Worm (Caenorhabditis elegans) whole organism, L1 larva: ENCODE data around the gene fbxc-31.
A peak's percentile ranks its signal among the peaks of the same experiment; 100 is the strongest.

Source experiments
- C16A3.4 ChIP-seq: fragments of 150-350 bp; optimal IDR thresholded peaks from 2 replicates; lab custom pipeline; 2014; ENCODE audit warnings: missing biosample characterization, missing genetic modification characterization
- C34B4.2 ChIP-seq: sonication (generic microtip); optimal IDR thresholded peaks from 2 replicates; lab custom pipeline; 2017; ENCODE audit warnings: mild to moderate bottlenecking, missing genetic modification characterization, missing compliant biosample characterization
- F16B12.6 ChIP-seq: fragments of 150-350 bp; optimal IDR thresholded peaks from 2 replicates; lab custom pipeline; 2014; ENCODE audit warnings: missing biosample characterization, missing genetic modification characterization
- aha-1 ChIP-seq: fragments of 150-350 bp; optimal IDR thresholded peaks from 2 replicates; lab custom pipeline; 2014; ENCODE audit warnings: missing biosample characterization, missing genetic modification characterization
- alr-1 ChIP-seq: fragments of 200-800 bp; sonication (Bioruptor generic); optimal IDR thresholded peaks from 2 replicates; lab custom pipeline; 2018; ENCODE audit warnings: borderline replicate concordance, mild to moderate bottlenecking, missing genetic modification characterization, missing compliant biosample characterization
- aly-2 ChIP-seq: fragments of 150-350 bp; optimal IDR thresholded peaks from 2 replicates; lab custom pipeline; 2014; ENCODE audit warnings: missing biosample characterization, missing genetic modification characterization
- ama-1 ChIP-seq: fragments of 150-350 bp; optimal IDR thresholded peaks from 2 replicates; lab custom pipeline; 2014
- blmp-1 ChIP-seq: fragments of 150-350 bp; optimal IDR thresholded peaks from 2 replicates; lab custom pipeline; 2014; ENCODE audit warnings: missing biosample characterization, missing genetic modification characterization
- ceh-82 ChIP-seq, 3 experiments: fragments of 150-350 bp in 1 of 3; sonication (generic microtip) in 2 of 3; optimal IDR thresholded peaks; 2 replicates each; lab custom pipeline; 2014 to 2017; ENCODE audit warnings: missing biosample characterization in 3 of 3, missing genetic modification characterization in 3 of 3
- ceh-90 ChIP-seq: sonication (generic microtip); optimal IDR thresholded peaks from 2 replicates; lab custom pipeline; 2016; ENCODE audit warnings: missing genetic modification characterization, missing compliant biosample characterization
- dpl-1 ChIP-seq, 3 experiments: fragments of 150-350 bp in 2 of 3; sonication (generic microtip) in 1 of 3; optimal IDR thresholded peaks; 2 replicates each; lab custom pipeline; 2014 to 2017; ENCODE audit warnings: missing biosample characterization in 3 of 3, missing genetic modification characterization in 3 of 3, missing genetic modification reagents in 3 of 3
- efl-1 ChIP-seq, 4 experiments: fragments of 150-350 bp; optimal IDR thresholded peaks in 3 of 4; peaks in 1 of 4; 1 replicate in 1 of 4; 2 replicates in 3 of 4; lab custom pipeline; 2014; ENCODE audit warnings: missing biosample characterization in 2 of 4, missing genetic modification characterization in 2 of 4, missing genetic modification reagents in 2 of 4
- efl-3 ChIP-seq: fragments of 200-800 bp; sonication (Bioruptor generic); optimal IDR thresholded peaks from 2 replicates; lab custom pipeline; 2018; ENCODE audit warnings: mild to moderate bottlenecking, missing genetic modification characterization, missing compliant biosample characterization
- egl-13 ChIP-seq: sonication (generic microtip); optimal IDR thresholded peaks from 2 replicates; lab custom pipeline; 2016; ENCODE audit warnings: missing genotype, missing genetic modification reagents, missing genetic modification characterization, missing compliant biosample characterization
- elt-2 ChIP-seq: sonication (generic microtip); optimal IDR thresholded peaks from 2 replicates; lab custom pipeline; 2016; ENCODE audit warnings: missing genetic modification characterization, mild to moderate bottlenecking, inconsistent platforms, missing compliant biosample characterization, missing genetic modification reagents
- ets-5 ChIP-seq: fragments of 200-800 bp; sonication (Bioruptor generic); IDR thresholded peaks from 2 replicates; pipeline ENCODE4 v1.3.6; 2022; ENCODE audit warnings: missing genetic modification characterization, missing compliant biosample characterization
- fkh-10 ChIP-seq: sonication (generic microtip); optimal IDR thresholded peaks from 2 replicates; lab custom pipeline; 2017; ENCODE audit warnings: missing biosample characterization, missing genetic modification reagents, missing genetic modification characterization
- hlh-4 ChIP-seq: sonication (generic microtip); optimal IDR thresholded peaks from 2 replicates; lab custom pipeline; 2016; ENCODE audit warnings: mild to moderate bottlenecking, missing genetic modification characterization, missing compliant biosample characterization
- hpl-2 ChIP-seq: fragments of 150-350 bp; optimal IDR thresholded peaks from 2 replicates; lab custom pipeline; 2014; ENCODE audit warnings: missing biosample characterization, missing genetic modification reagents, missing genetic modification characterization
- lin-14 ChIP-seq: fragments of 200-800 bp; sonication (Bioruptor generic); optimal IDR thresholded peaks from 2 replicates; lab custom pipeline; 2018; ENCODE audit warnings: mild to moderate bottlenecking, missing genetic modification characterization, moderate library complexity, missing compliant biosample characterization
- lin-15B ChIP-seq: fragments of 150-350 bp; sonication (generic microtip); optimal IDR thresholded peaks from 3 replicates; lab custom pipeline; 2014; ENCODE audit warnings: missing biosample characterization, missing genetic modification characterization
- lin-35 ChIP-seq, 2 experiments: fragments of 150-350 bp; optimal IDR thresholded peaks; 2 replicates each; lab custom pipeline; 2014; ENCODE audit warnings: missing biosample characterization in 2 of 2, missing genetic modification characterization in 2 of 2, missing genetic modification reagents in 2 of 2
- lin-39 ChIP-seq: fragments of 150-350 bp; optimal IDR thresholded peaks from 2 replicates; lab custom pipeline; 2014; ENCODE audit warnings: missing biosample characterization, missing genetic modification reagents, missing genetic modification characterization
- lir-3 ChIP-seq: sonication (generic microtip); optimal IDR thresholded peaks from 2 replicates; lab custom pipeline; 2016; ENCODE audit warnings: mild to moderate bottlenecking, missing genetic modification characterization, moderate library complexity, missing compliant biosample characterization; ENCODE audit not compliant: poor library complexity
- lsy-2 ChIP-seq, 2 experiments: fragments of 150-350 bp; optimal IDR thresholded peaks; 2 replicates each; lab custom pipeline; 2014; ENCODE audit warnings: missing biosample characterization in 2 of 2, missing genetic modification characterization in 2 of 2
- mab-9 ChIP-seq: fragments of 200-800 bp; sonication (Bioruptor generic); IDR thresholded peaks from 2 replicates; pipeline ENCODE4 v1.3.6; 2022; ENCODE audit warnings: missing genetic modification reagents, missing genetic modification characterization, missing compliant biosample characterization
- mep-1 ChIP-seq: fragments of 150-350 bp; optimal IDR thresholded peaks from 2 replicates; lab custom pipeline; 2014; ENCODE audit warnings: missing biosample characterization, missing genetic modification characterization
- nhr-20 ChIP-seq: sonication (generic microtip); optimal IDR thresholded peaks from 2 replicates; lab custom pipeline; 2016; ENCODE audit warnings: mild to moderate bottlenecking, missing genetic modification characterization, missing compliant biosample characterization
- nhr-28 ChIP-seq: fragments of 150-350 bp; optimal IDR thresholded peaks from 2 replicates; lab custom pipeline; 2014; ENCODE audit warnings: missing biosample characterization, missing genetic modification characterization
- nhr-71 ChIP-seq: sonication (generic microtip); optimal IDR thresholded peaks from 2 replicates; lab custom pipeline; 2016; ENCODE audit warnings: mild to moderate bottlenecking, missing genetic modification characterization, moderate library complexity, missing compliant biosample characterization
- nhr-77 ChIP-seq: fragments of 150-350 bp; optimal IDR thresholded peaks from 2 replicates; lab custom pipeline; 2014; ENCODE audit warnings: missing biosample characterization, missing genetic modification characterization
- nhr-84 ChIP-seq: sonication (generic microtip); optimal IDR thresholded peaks from 2 replicates; lab custom pipeline; 2017; ENCODE audit warnings: missing biosample characterization, missing genetic modification characterization
- nhr-85 ChIP-seq: sonication (generic microtip); peaks from one replicate; lab custom pipeline; 2016; ENCODE audit warnings: missing genetic modification characterization, inconsistent platforms, missing compliant biosample characterization
- nhr-90 ChIP-seq: sonication (generic microtip); optimal IDR thresholded peaks from 2 replicates; lab custom pipeline; 2016; ENCODE audit warnings: mild to moderate bottlenecking, missing genetic modification characterization, missing compliant biosample characterization; ENCODE audit not compliant: poor library complexity
- pax-3 ChIP-seq: fragments of 200-800 bp; sonication (Bioruptor generic); optimal IDR thresholded peaks from 2 replicates; lab custom pipeline; 2018; ENCODE audit warnings: mild to moderate bottlenecking, missing genetic modification characterization, moderate library complexity, missing compliant biosample characterization
- pqm-1 ChIP-seq: sonication (generic microtip); optimal IDR thresholded peaks from 3 replicates; lab custom pipeline; 2017; ENCODE audit warnings: missing biosample characterization, missing genetic modification characterization
- rnt-1 ChIP-seq: sonication (generic microtip); optimal IDR thresholded peaks from 2 replicates; lab custom pipeline; 2016; ENCODE audit warnings: mild to moderate bottlenecking, missing genetic modification characterization, moderate library complexity, missing compliant biosample characterization
- skn-1 ChIP-seq: fragments of 150-350 bp; optimal IDR thresholded peaks from 2 replicates; lab custom pipeline; 2014; ENCODE audit warnings: missing biosample characterization, missing genetic modification characterization
- snpc-4 ChIP-seq: fragments of 150-350 bp; optimal IDR thresholded peaks from 2 replicates; lab custom pipeline; 2014; ENCODE audit warnings: missing biosample characterization, missing genetic modification characterization
- sox-4 ChIP-seq: sonication (generic microtip); optimal IDR thresholded peaks from 2 replicates; lab custom pipeline; 2016; ENCODE audit warnings: missing genetic modification characterization, missing compliant biosample characterization
- sptf-1 ChIP-seq: fragments of 150-350 bp; optimal IDR thresholded peaks from 2 replicates; lab custom pipeline; 2014; ENCODE audit warnings: missing biosample characterization, missing genetic modification characterization
- swsn-7 ChIP-seq: sonication (generic microtip); optimal IDR thresholded peaks from 2 replicates; lab custom pipeline; 2016; ENCODE audit warnings: missing genetic modification characterization, missing compliant biosample characterization
- unc-130 ChIP-seq: fragments of 150-350 bp; optimal IDR thresholded peaks from 2 replicates; lab custom pipeline; 2017; ENCODE audit warnings: missing biosample characterization, missing genetic modification characterization, inconsistent platforms
- unc-62 ChIP-seq: fragments of 150-350 bp; optimal IDR thresholded peaks from 2 replicates; lab custom pipeline; 2014; ENCODE audit warnings: missing biosample characterization, missing genetic modification reagents, missing genetic modification characterization
- unc-86 ChIP-seq: sonication (generic microtip); optimal IDR thresholded peaks from 2 replicates; lab custom pipeline; 2016; ENCODE audit warnings: missing genetic modification characterization, missing compliant biosample characterization
- vab-15 ChIP-seq: sonication (generic microtip); optimal IDR thresholded peaks from 2 replicates; lab custom pipeline; 2017; ENCODE audit warnings: missing genotype, mild to moderate bottlenecking, missing genetic modification characterization, missing compliant biosample characterization
- xbp-1 ChIP-seq: sonication (generic microtip); optimal IDR thresholded peaks from 2 replicates; lab custom pipeline; 2016; ENCODE audit warnings: missing genetic modification characterization, missing compliant biosample characterization
- zag-1 ChIP-seq: fragments of 150-350 bp; optimal IDR thresholded peaks from 2 replicates; lab custom pipeline; 2014; ENCODE audit warnings: missing biosample characterization, missing genetic modification characterization
- zip-4 ChIP-seq: fragments of 200-800 bp; sonication (Bioruptor generic); optimal IDR thresholded peaks from 2 replicates; lab custom pipeline; 2018; ENCODE audit warnings: mild to moderate bottlenecking, missing genetic modification characterization, moderate library complexity, missing compliant biosample characterization

fbxc-31 gene

ce11 chrII:913222-913722 is 1.5 kb downstream of the fbxc-31 start, which contains the start of gene fbxc-33:
Gene fbxc-33, plus strand, starts transcription at chrII:913672.
- TF ChIP-seq zag-1 (no peak), xbp-1 (tag; lab: Kevin White, UChicago) (no peak), efl-1 (optimal IDR thresholded peaks at IDR 0.05; lab: Kevin White, UChicago) (peak; percentile 63 to 64), efl-1 (GFP tag; optimal IDR thresholded peaks at IDR 0.05 in 1 of 2; lab: Kevin White, UChicago) (peak; percentile 58 to 92), swsn-7 (tag; lab: Kevin White, UChicago) (peak; percentile 26), elt-2 (tag; lab: Kevin White, UChicago) (peak; percentile 41), efl-3 (no peak), ceh-90 (no peak), skn-1 (tag; lab: Kevin White, UChicago) (peak; percentile 38), lsy-2 (tag; optimal IDR thresholded peaks at IDR 0.05; lab: Kevin White, UChicago) (peak; percentile 31 to 66), C34B4.2 (no peak), pqm-1 (no peak), ama-1 (lab: Kevin White, UChicago) (no peak), hlh-4 (tag; lab: Kevin White, UChicago) (no peak), alr-1 (no peak), ceh-82 (tag; optimal IDR thresholded peaks at IDR 0.05; lab: Kevin White, UChicago) (peak in 1 of 3 experiments; percentile 31), snpc-4 (peak; percentile 13), lir-3 (no peak), nhr-85 (tag; lab: Kevin White, UChicago) (peak; percentile 0), F16B12.6 (tag; lab: Kevin White, UChicago) (peak; percentile 30), lin-14 (GFP tag; lab: Kevin White, UChicago) (peak; percentile 57), dpl-1 (GFP tag; optimal IDR thresholded peaks at IDR 0.05; lab: Kevin White, UChicago) (peak in 2 of 3 experiments; percentile 27 to 62), lin-35 (GFP tag; optimal IDR thresholded peaks at IDR 0.05; lab: Kevin White, UChicago) (peak; percentile 23 to 43), vab-15 (no peak), nhr-71 (tag; lab: Kevin White, UChicago) (no peak), fkh-10 (GFP tag; lab: Kevin White, UChicago) (no peak), nhr-20 (tag; lab: Kevin White, UChicago) (peak; percentile 4), rnt-1 (tag; lab: Kevin White, UChicago) (peak; percentile 34), blmp-1 (no peak), lin-15B (tag; lab: Kevin White, UChicago) (peak; percentile 62), C16A3.4 (tag; lab: Kevin White, UChicago) (peak; percentile 29)
- TF ChIP-seq, all 84 proteins: peak for 16

ce11 chrII:915206-915605 is 3.4 kb downstream of the fbxc-31 start:
- TF ChIP-seq hpl-2 (GFP tag; lab: Kevin White, UChicago), result no peak
- no peak for TF ChIP-seq nhr-28 (tag; lab: Kevin White, UChicago)
- TF ChIP-seq unc-130 (tag; lab: Kevin White, UChicago), result no peak
- TF ChIP-seq lin-39, result no peak
- TF ChIP-seq aha-1 (tag; lab: Kevin White, UChicago), result no peak
- TF ChIP-seq mep-1 (tag; lab: Kevin White, UChicago), result no peak
- TF ChIP-seq unc-62 (GFP tag; lab: Kevin White, UChicago), result no peak
- no peak for TF ChIP-seq mab-9 (GFP tag; lab: Robert Waterston, UW)
- TF ChIP-seq nhr-85 (tag; lab: Kevin White, UChicago), result no peak
- TF ChIP-seq pqm-1, result peak; percentile 100
- no peak for TF ChIP-seq skn-1 (tag; lab: Kevin White, UChicago)
- TF ChIP-seq nhr-90 (tag; lab: Kevin White, UChicago), result peak; percentile 31
- no peak for TF ChIP-seq ets-5
- no peak for TF ChIP-seq C34B4.2
- no peak for TF ChIP-seq egl-13 (tag; lab: Kevin White, UChicago)
- peak in 1 of 2 experiments; percentile 48 for TF ChIP-seq lin-35 (GFP tag; optimal IDR thresholded peaks at IDR 0.05; lab: Kevin White, UChicago)
- TF ChIP-seq fkh-10 (GFP tag; lab: Kevin White, UChicago), result no peak
- TF ChIP-seq rnt-1 (tag; lab: Kevin White, UChicago), result no peak
- no peak for TF ChIP-seq sox-4 (tag; lab: Kevin White, UChicago)
- no peak for TF ChIP-seq sptf-1
- no peak for TF ChIP-seq zag-1
- TF ChIP-seq lir-3, result no peak
- TF ChIP-seq pax-3 (tag; lab: Kevin White, UChicago), result peak; percentile 73
- TF ChIP-seq nhr-84 (tag; lab: Kevin White, UChicago), result no peak
- no peak for TF ChIP-seq swsn-7 (tag; lab: Kevin White, UChicago)
- no peak for TF ChIP-seq nhr-77 (tag; lab: Kevin White, UChicago)
- TF ChIP-seq zip-4, result no peak
- no peak for TF ChIP-seq lsy-2 (tag; optimal IDR thresholded peaks at IDR 0.05; lab: Kevin White, UChicago)
- no peak for TF ChIP-seq nhr-71 (tag; lab: Kevin White, UChicago)
- TF ChIP-seq lin-15B (tag; lab: Kevin White, UChicago), result no peak
- no peak for TF ChIP-seq aly-2 (tag; lab: Kevin White, UChicago)
- peak; percentile 100 for TF ChIP-seq elt-2 (tag; lab: Kevin White, UChicago)
- TF ChIP-seq ama-1 (lab: Kevin White, UChicago), result no peak
- no peak for TF ChIP-seq dpl-1 (GFP tag; optimal IDR thresholded peaks at IDR 0.05; lab: Kevin White, UChicago)
- TF ChIP-seq unc-86, result no peak
